Fruit fly (Drosophila melanogaster) whole organism, embryonic: ENCODE measurements around the gene Eig71Ei.

Experiments
- Antp ChIP-seq: fragments of 200-800 bp; sonication (Bioruptor generic); optimal IDR thresholded peaks from 3 replicates; lab custom pipeline; 2016; ENCODE audit warnings: missing biosample characterization, missing genetic modification characterization
- Awh ChIP-seq: fragments of 200-800 bp; sonication (Bioruptor generic); IDR thresholded peaks from 2 replicates; pipeline ENCODE4, ENCODE4 v1.3.6; 2022; ENCODE audit warnings: missing biosample characterization, missing genetic modification characterization
- CG10209 ChIP-seq: fragments of 200-800 bp; sonication (Bioruptor generic); optimal IDR thresholded peaks from 3 replicates; lab custom pipeline; 2017; ENCODE audit warnings: missing biosample characterization, mild to moderate bottlenecking, missing genetic modification characterization, missing genetic modification reagents
- CG10462 ChIP-seq: fragments of 200-800 bp; sonication (Bioruptor generic); optimal IDR thresholded peaks from 2 replicates; lab custom pipeline; 2016; ENCODE audit warnings: missing biosample characterization, missing genetic modification characterization
- CG11085 ChIP-seq: fragments of 200-800 bp; sonication (Bioruptor generic); IDR thresholded peaks from 2 replicates; pipeline ENCODE4 v1.3.6; 2022; ENCODE audit warnings: missing biosample characterization, missing genetic modification characterization
- CG13894 ChIP-seq: fragments of 200-800 bp; sonication (Bioruptor generic); optimal IDR thresholded peaks from 3 replicates; lab custom pipeline; 2018; ENCODE audit warnings: missing biosample characterization, mild to moderate bottlenecking, missing genetic modification characterization, moderate library complexity
- CG17385 ChIP-seq: fragments of 200-800 bp; sonication (Bioruptor generic); optimal IDR thresholded peaks from 3 replicates; lab custom pipeline; 2018; ENCODE audit warnings: missing biosample characterization, mild to moderate bottlenecking, missing genetic modification characterization
- CG17802 ChIP-seq: fragments of 200-800 bp; sonication (Bioruptor generic); optimal IDR thresholded peaks from 2 replicates; lab custom pipeline; 2018; ENCODE audit warnings: missing biosample characterization, mild to moderate bottlenecking, missing genetic modification characterization, moderate library complexity
- CG1792 ChIP-seq: fragments of 200-800 bp; sonication (Bioruptor generic); optimal IDR thresholded peaks from 2 replicates; lab custom pipeline; 2016; ENCODE audit warnings: missing biosample characterization, missing genetic modification characterization
- CG18619 ChIP-seq: fragments of 200-800 bp; sonication (Bioruptor generic); optimal IDR thresholded peaks from 3 replicates; lab custom pipeline; 2017; ENCODE audit warnings: missing biosample characterization, mild to moderate bottlenecking, missing genetic modification characterization
- CG2202 ChIP-seq: fragments of 200-800 bp; sonication (Bioruptor generic); optimal IDR thresholded peaks from 2 replicates; lab custom pipeline; 2018; ENCODE audit warnings: missing biosample characterization, mild to moderate bottlenecking, missing genetic modification characterization
- CG3281 ChIP-seq: fragments of 200-800 bp; sonication (Bioruptor generic); optimal IDR thresholded peaks from 3 replicates; lab custom pipeline; 2017; ENCODE audit warnings: missing biosample characterization, mild to moderate bottlenecking, missing genetic modification characterization
- CG34422 ChIP-seq: fragments of 200-800 bp; sonication (Bioruptor generic); IDR thresholded peaks from 3 replicates; pipeline ENCODE4 v1.3.6; 2022; ENCODE audit warnings: missing biosample characterization, missing genetic modification characterization
- CG5953 ChIP-seq: fragments of 200-800 bp; sonication (Bioruptor generic); IDR thresholded peaks from 2 replicates; pipeline ENCODE4 v1.3.6; 2022; ENCODE audit warnings: missing biosample characterization, missing genetic modification characterization
- CG6654 ChIP-seq: fragments of 200-800 bp; sonication (Bioruptor generic); optimal IDR thresholded peaks from 2 replicates; lab custom pipeline; 2017; ENCODE audit warnings: missing biosample characterization, mild to moderate bottlenecking, missing genetic modification characterization
- CG8924 ChIP-seq: fragments of 200-800 bp; optimal IDR thresholded peaks from 3 replicates; lab custom pipeline; 2019; ENCODE audit warnings: missing biosample characterization, mild to moderate bottlenecking, missing genetic modification characterization, moderate library complexity
- CG8944 ChIP-seq: fragments of 200-800 bp; sonication (Bioruptor generic); optimal IDR thresholded peaks from 3 replicates; lab custom pipeline; 2016; ENCODE audit warnings: missing biosample characterization, missing genetic modification characterization
- Chrac-16 ChIP-seq: fragments of 200-800 bp; sonication (Bioruptor generic); optimal IDR thresholded peaks from 3 replicates; lab custom pipeline; 2016; ENCODE audit warnings: missing biosample characterization, missing genetic modification characterization
- CoRest ChIP-seq: fragments of 200-800 bp; sonication (Bioruptor generic); optimal IDR thresholded peaks from 3 replicates; lab custom pipeline; 2018; ENCODE audit warnings: missing biosample characterization, mild to moderate bottlenecking, missing genetic modification characterization, moderate library complexity
- Dek ChIP-seq: fragments of 200-800 bp; sonication (Bioruptor generic); optimal IDR thresholded peaks from 3 replicates; lab custom pipeline; 2019; ENCODE audit warnings: missing biosample characterization, mild to moderate bottlenecking, missing genetic modification characterization, moderate library complexity
- Dll ChIP-seq: fragments of 200-800 bp; sonication (Bioruptor generic); IDR thresholded peaks from 4 replicates; pipeline ENCODE4 v1.3.6; 2022; ENCODE audit warnings: missing biosample characterization, missing genetic modification characterization; ENCODE audit not compliant: partially characterized antibody
- Dp ChIP-seq: fragments of 200-800 bp; sonication (Bioruptor generic); optimal IDR thresholded peaks from 2 replicates; lab custom pipeline; 2018; ENCODE audit warnings: missing biosample characterization, mild to moderate bottlenecking, missing genetic modification characterization, moderate library complexity
- Dref ChIP-seq: fragments of 200-800 bp; sonication (Bioruptor generic); IDR thresholded peaks from 2 replicates; pipeline ENCODE4 v1.3.6; 2022; ENCODE audit warnings: missing biosample characterization, missing genetic modification characterization
- E2f1 ChIP-seq: fragments of 200-800 bp; sonication (Bioruptor generic); IDR thresholded peaks from 2 replicates; pipeline ENCODE4 v1.3.6; 2022; ENCODE audit warnings: missing biosample characterization, missing genetic modification characterization
- H2.0 ChIP-seq: fragments of 200-800 bp; sonication (Bioruptor generic); IDR thresholded peaks from 2 replicates; pipeline ENCODE4 v1.3.6; 2022; ENCODE audit warnings: missing biosample characterization, missing genetic modification characterization
- Hey ChIP-seq: fragments of 200-800 bp; sonication (Bioruptor generic); optimal IDR thresholded peaks from 3 replicates; lab custom pipeline; 2018; ENCODE audit warnings: missing biosample characterization, mild to moderate bottlenecking, missing genetic modification characterization
- Hr78 ChIP-seq, 2 experiments: fragments of 200-800 bp in 1 of 2; fragments of >200 bp in 1 of 2; sonication (Bioruptor generic) in 1 of 2; optimal IDR thresholded peaks; 2 replicates each; lab custom pipeline; 2017 to 2019; ENCODE audit warnings: missing biosample characterization in 2 of 2, missing genetic modification characterization in 2 of 2, mild to moderate bottlenecking in 1 of 2, moderate library complexity in 1 of 2
- Kr ChIP-seq: fragments of 200-800 bp; sonication (Bioruptor generic); optimal IDR thresholded peaks from 2 replicates; lab custom pipeline; 2017; ENCODE audit warnings: missing biosample characterization, mild to moderate bottlenecking, missing genetic modification characterization
- Nf-YC ChIP-seq: fragments of 200-800 bp; optimal IDR thresholded peaks from 3 replicates; lab custom pipeline; 2019; ENCODE audit warnings: missing biosample characterization, mild to moderate bottlenecking, missing genetic modification characterization, moderate library complexity
- Stat92E ChIP-seq, 3 experiments: fragments of >200 bp in 2 of 3; fragments of 200-800 bp in 1 of 3; sonication (Bioruptor generic) in 1 of 3; optimal IDR thresholded peaks; 2 replicates each; lab custom pipeline; 2017 to 2019; ENCODE audit warnings: missing biosample characterization in 3 of 3, missing genetic modification characterization in 3 of 3, mild to moderate bottlenecking in 1 of 3, moderate library complexity in 1 of 3
- ac ChIP-seq: fragments of 200-800 bp; sonication (Bioruptor generic); optimal IDR thresholded peaks from 3 replicates; lab custom pipeline; 2017; ENCODE audit warnings: missing biosample characterization, mild to moderate bottlenecking, missing genetic modification characterization
- chm ChIP-seq: fragments of 200-800 bp; sonication (Bioruptor generic); IDR thresholded peaks from 2 replicates; pipeline ENCODE4 v1.3.6; 2022; ENCODE audit warnings: missing biosample characterization, missing genetic modification characterization
- dm ChIP-seq: fragments of 200-800 bp; sonication (Bioruptor generic); optimal IDR thresholded peaks from 3 replicates; lab custom pipeline; 2016; ENCODE audit warnings: missing biosample characterization, missing genetic modification characterization
- en ChIP-seq: fragments of 200-800 bp; sonication (Bioruptor generic); optimal IDR thresholded peaks from 2 replicates; lab custom pipeline; 2016; ENCODE audit warnings: missing biosample characterization, missing genetic modification characterization
- esg ChIP-seq: fragments of 200-800 bp; sonication (Bioruptor generic); conservative IDR thresholded peaks from 2 replicates; pipeline ENCODE4 v1.3.6; 2022; ENCODE audit warnings: missing biosample characterization, missing genetic modification characterization
- fd96Cb ChIP-seq: fragments of 200-800 bp; sonication (Bioruptor generic); optimal IDR thresholded peaks from 2 replicates; lab custom pipeline; 2018; ENCODE audit warnings: missing biosample characterization, mild to moderate bottlenecking, missing genetic modification characterization, moderate library complexity
- gce ChIP-seq: fragments of 200-800 bp; sonication (Bioruptor generic); IDR thresholded peaks from 3 replicates; pipeline ENCODE4 v1.3.6; 2022; ENCODE audit warnings: missing biosample characterization, missing genetic modification characterization
- gcm ChIP-seq: fragments of 200-800 bp; sonication (Bioruptor generic); optimal IDR thresholded peaks from 2 replicates; lab custom pipeline; 2019; ENCODE audit warnings: missing biosample characterization, mild to moderate bottlenecking, missing genetic modification characterization, moderate library complexity
- hb ChIP-seq: fragments of 200-800 bp; sonication (Bioruptor generic); IDR thresholded peaks from 3 replicates; pipeline ENCODE4 v1.3.6; 2022; ENCODE audit warnings: missing biosample characterization, missing genetic modification characterization; ENCODE audit not compliant: partially characterized antibody
- nerfin-2 ChIP-seq: fragments of 200-800 bp; sonication (Bioruptor generic); IDR thresholded peaks from 2 replicates; pipeline ENCODE4 v1.3.6; 2022; ENCODE audit warnings: missing biosample characterization, missing genetic modification characterization; ENCODE audit not compliant: partially characterized antibody
- schlank ChIP-seq: fragments of 200-800 bp; sonication (Bioruptor generic); optimal IDR thresholded peaks from 2 replicates; lab custom pipeline; 2018; ENCODE audit warnings: missing biosample characterization, mild to moderate bottlenecking, missing genetic modification characterization
- shn ChIP-seq: fragments of 200-800 bp; sonication (Bioruptor generic); optimal IDR thresholded peaks from 3 replicates; lab custom pipeline; 2016; ENCODE audit warnings: missing biosample characterization, missing genetic modification characterization
- slbo ChIP-seq: fragments of 200-800 bp; sonication (Bioruptor generic); IDR thresholded peaks from 2 replicates; pipeline ENCODE4 v1.3.6; 2022; ENCODE audit warnings: missing biosample characterization, missing genetic modification characterization
- ssp ChIP-seq: fragments of 200-800 bp; sonication (Bioruptor generic); IDR thresholded peaks from 2 replicates; pipeline ENCODE4 v1.3.6; 2022; ENCODE audit warnings: missing biosample characterization, missing genetic modification characterization
- stc ChIP-seq: fragments of 200-800 bp; sonication (Bioruptor generic); IDR thresholded peaks from 2 replicates; pipeline ENCODE4 v1.3.6; 2022; ENCODE audit warnings: missing biosample characterization, missing genetic modification characterization
- trh ChIP-seq: fragments of 200-800 bp; sonication (Bioruptor generic); optimal IDR thresholded peaks from 2 replicates; lab custom pipeline; 2016; ENCODE audit warnings: missing biosample characterization, missing genetic modification characterization
- tup ChIP-seq: fragments of 200-800 bp; sonication (Bioruptor generic); optimal IDR thresholded peaks from 2 replicates; lab custom pipeline; 2016; ENCODE audit warnings: missing biosample characterization, mild to moderate bottlenecking, missing genetic modification characterization, moderate library complexity
- zen2 ChIP-seq: fragments of 200-800 bp; sonication (Bioruptor generic); IDR thresholded peaks from 3 replicates; pipeline ENCODE4 v1.3.6; 2022; ENCODE audit warnings: missing biosample characterization, missing genetic modification characterization; ENCODE audit not compliant: partially characterized antibody
- zfh2 ChIP-seq: fragments of 200-800 bp; sonication (Bioruptor generic); optimal IDR thresholded peaks from 2 replicates; lab custom pipeline; 2016; ENCODE audit warnings: missing biosample characterization, missing genetic modification characterization

The Eig71Ei gene

DNA sequence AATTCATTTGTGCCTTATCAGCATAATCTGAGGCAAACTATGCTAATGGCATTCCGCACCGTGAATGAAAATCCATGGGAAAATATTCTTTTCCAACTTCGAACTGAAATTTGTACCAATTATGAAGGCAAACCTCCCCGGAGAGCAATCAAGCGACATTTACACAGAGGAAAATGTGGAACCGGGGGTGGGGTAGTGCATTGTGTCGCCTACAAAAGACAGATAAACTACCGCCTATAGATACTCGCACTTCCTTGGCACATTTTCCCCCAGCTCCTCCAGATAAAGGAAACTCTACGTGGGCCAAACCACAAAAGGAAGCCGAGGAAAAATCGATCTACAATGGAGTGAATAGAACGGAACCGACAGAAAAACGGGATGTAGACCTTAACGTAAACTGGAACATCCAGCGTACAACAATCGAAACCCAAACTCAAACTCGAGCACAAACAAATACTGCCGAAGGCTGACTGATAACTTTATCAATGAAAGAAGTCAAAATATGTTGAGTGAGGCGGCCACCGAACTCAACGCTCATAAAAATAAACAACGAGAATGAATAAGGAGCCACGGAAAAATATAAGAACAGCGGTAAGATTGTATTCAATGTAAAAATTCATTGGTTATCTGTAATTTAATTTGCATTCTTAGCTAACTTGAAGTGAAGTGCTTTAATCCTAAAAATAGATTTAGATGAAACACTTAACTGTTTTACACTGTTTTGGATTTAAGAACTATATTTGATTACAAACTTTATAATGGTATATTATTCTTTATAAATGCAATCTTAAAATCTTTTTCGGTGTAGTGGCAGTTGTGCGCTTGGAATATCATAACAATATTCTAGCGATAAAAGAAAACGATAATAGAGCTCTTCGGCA, 31.4 kb downstream of the Eig71Ei start (continued):
- TF ChIP-seq zen2 (GFP tag; lab: Robert Waterston, UW): no peak
- no peak for TF ChIP-seq chm (GFP tag; lab: Robert Waterston, UW)
- TF ChIP-seq CG5953 (GFP tag; lab: Robert Waterston, UW): no peak
- peak; percentile 19 for TF ChIP-seq CG3281 (GFP tag; lab: Kevin White, UChicago)
- no peak for TF ChIP-seq en (GFP tag; lab: Kevin White, UChicago)
- TF ChIP-seq hb (GFP tag; lab: Robert Waterston, UW): no peak
- TF ChIP-seq nerfin-2 (GFP tag; lab: Robert Waterston, UW): no peak
- TF ChIP-seq schlank (tag; lab: Kevin White, UChicago): no peak
- TF ChIP-seq stc (GFP tag; lab: Robert Waterston, UW): no peak
- peak; percentile 44 for TF ChIP-seq CoRest (tag; lab: Kevin White, UChicago)
- TF ChIP-seq CG17802 (tag; lab: Kevin White, UChicago): no peak
- no peak for TF ChIP-seq Stat92E (GFP tag; optimal IDR thresholded peaks at IDR 0.05; lab: Kevin White, UChicago)
- TF ChIP-seq CG8944 (GFP tag; lab: Kevin White, UChicago): no peak
- no peak for TF ChIP-seq trh (GFP tag; lab: Kevin White, UChicago)
- TF ChIP-seq Dek: peak; percentile 3
- TF ChIP-seq fd96Cb (tag; lab: Kevin White, UChicago): peak; percentile 77
- peak; percentile 10 for TF ChIP-seq gcm (GFP tag; lab: Kevin White, UChicago)
- no peak for TF ChIP-seq CG10209 (GFP tag; lab: Kevin White, UChicago)
- no peak for TF ChIP-seq zfh2 (GFP tag; lab: Kevin White, UChicago)
- peak; percentile 18 for TF ChIP-seq Antp
- TF ChIP-seq CG34422 (GFP tag; lab: Robert Waterston, UW): no peak
- TF ChIP-seq CG13894 (tag; lab: Kevin White, UChicago): no peak
- no peak for TF ChIP-seq ac
- no peak for TF ChIP-seq H2.0 (GFP tag; lab: Robert Waterston, UW)
- TF ChIP-seq Nf-YC (tag; lab: Kevin White, UChicago): no peak
- TF ChIP-seq CG18619 (GFP tag; lab: Kevin White, UChicago): no peak
- no peak for TF ChIP-seq shn (GFP tag; lab: Kevin White, UChicago)
- TF ChIP-seq gce (GFP tag; lab: Robert Waterston, UW): no peak
- TF ChIP-seq CG2202 (tag; lab: Kevin White, UChicago): no peak
- no peak for TF ChIP-seq Dll
- TF ChIP-seq Kr: peak; percentile 10
- no peak for TF ChIP-seq tup (GFP tag; lab: Kevin White, UChicago)
- peak; percentile 8 for TF ChIP-seq CG17385
- no peak for TF ChIP-seq Chrac-16 (GFP tag; lab: Kevin White, UChicago)
- no peak for TF ChIP-seq Hey (tag; lab: Kevin White, UChicago)
- no peak for TF ChIP-seq Awh (GFP tag; lab: Robert Waterston, UW)
- no peak for TF ChIP-seq ssp (GFP tag; lab: Robert Waterston, UW)
- TF ChIP-seq E2f1 (GFP tag; lab: Robert Waterston, UW): no peak
- TF ChIP-seq CG11085 (GFP tag; lab: Robert Waterston, UW): no peak
- no peak for TF ChIP-seq dm (GFP tag; lab: Kevin White, UChicago)
- TF ChIP-seq Dref (GFP tag; lab: Robert Waterston, UW): no peak
- TF ChIP-seq slbo (GFP tag; lab: Robert Waterston, UW): no peak
- TF ChIP-seq Hr78 (GFP tag; optimal IDR thresholded peaks at IDR 0.05; lab: Kevin White, UChicago): peak in 1 of 2 experiments; percentile 29
- TF ChIP-seq esg (GFP tag; lab: Robert Waterston, UW): peak; percentile 52
- no peak for TF ChIP-seq CG10462
- TF ChIP-seq CG1792 (GFP tag; lab: Kevin White, UChicago): peak; percentile 56
- TF ChIP-seq Dp: no peak
- TF ChIP-seq CG6654 (GFP tag; lab: Kevin White, UChicago): peak; percentile 19
- peak; percentile 73 for TF ChIP-seq CG8924 (tag; lab: Kevin White, UChicago)
